Worm (Caenorhabditis elegans): ENCODE data around the gene ptp-1.

ptp-1 gene

DNA sequence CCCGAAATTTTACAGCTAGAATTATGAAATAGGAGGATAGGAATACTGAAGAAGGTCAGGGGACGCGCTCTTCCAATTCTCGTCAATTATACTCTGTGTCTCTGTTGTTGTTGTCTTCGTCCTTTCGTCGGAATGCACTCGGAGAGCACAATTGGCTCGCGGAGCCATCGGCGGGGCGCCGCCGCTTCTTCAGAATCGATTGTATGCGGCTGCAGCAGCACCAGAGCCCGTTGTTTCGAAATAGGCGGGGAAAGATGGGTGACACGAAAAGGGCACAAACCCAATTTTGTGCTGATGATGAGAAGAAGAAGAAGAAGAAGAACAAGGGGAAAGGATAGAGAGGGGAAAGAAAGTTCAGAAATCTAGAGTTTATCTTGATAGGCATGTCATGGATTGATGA, 48.4 kb upstream of the ptp-1 start (continued):
- peak in 1 of 2 experiments; percentile 4 for TF ChIP-seq ztf-11 (tag; optimal IDR thresholded peaks at IDR 0.05)

DNA sequence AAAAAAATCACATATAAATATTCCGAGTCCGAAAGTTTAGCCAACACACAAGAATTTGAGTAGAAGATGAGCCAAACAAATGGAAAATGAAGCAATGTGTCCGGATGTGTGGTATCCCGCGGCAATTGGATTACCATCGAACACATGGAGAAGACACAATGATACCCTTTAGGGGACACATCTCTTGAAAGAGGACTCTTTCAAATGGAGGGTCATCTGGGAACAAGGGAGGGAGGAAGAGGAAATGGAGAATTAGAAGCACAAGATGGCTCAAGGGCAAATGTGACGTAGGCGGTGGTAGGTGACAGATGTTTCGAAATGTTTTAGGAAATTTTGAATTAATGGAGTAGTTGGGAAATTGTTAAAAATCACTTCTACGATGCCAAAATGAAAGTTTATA, 47.5 kb upstream of the ptp-1 start:
- TF ChIP-seq nhr-85 (tag) = no peak
- peak in 1 of 2 experiments; percentile 2 for TF ChIP-seq ztf-11 (tag; optimal IDR thresholded peaks at IDR 0.05)
- TF ChIP-seq ama-1 (optimal IDR thresholded peaks at IDR 0.05) = no peak
- TF ChIP-seq ztf-4 (tag; optimal IDR thresholded peaks at IDR 0.05) = no peak
- no peak for TF ChIP-seq sptf-1 (tag; optimal IDR thresholded peaks at IDR 0.05)
- no peak for TF ChIP-seq nhr-76 (tag; optimal IDR thresholded peaks at IDR 0.05)
- no peak for TF ChIP-seq nhr-11 (tag; optimal IDR thresholded peaks at IDR 0.05)
- TF ChIP-seq lin-35 (GFP tag; optimal IDR thresholded peaks at IDR 0.05) = no peak
- peak; percentile 12 for TF ChIP-seq zag-1 (tag; optimal IDR thresholded peaks at IDR 0.05)
- peak; percentile 61 for TF ChIP-seq lin-14 (GFP tag; optimal IDR thresholded peaks at IDR 0.05)
- no peak for TF ChIP-seq nhr-90 (tag; optimal IDR thresholded peaks at IDR 0.05; ENCODE audit: poor library complexity)
- no peak for TF ChIP-seq lin-15B (tag; optimal IDR thresholded peaks at IDR 0.05)
- no peak for TF ChIP-seq sox-4 (tag; optimal IDR thresholded peaks at IDR 0.05)
- TF ChIP-seq egl-27 (tag; optimal IDR thresholded peaks at IDR 0.05) = no peak
- TF ChIP-seq efl-3 (GFP tag; optimal IDR thresholded peaks at IDR 0.05) = no peak
- no peak for TF ChIP-seq fkh-8 (tag; optimal IDR thresholded peaks at IDR 0.05)

DNA sequence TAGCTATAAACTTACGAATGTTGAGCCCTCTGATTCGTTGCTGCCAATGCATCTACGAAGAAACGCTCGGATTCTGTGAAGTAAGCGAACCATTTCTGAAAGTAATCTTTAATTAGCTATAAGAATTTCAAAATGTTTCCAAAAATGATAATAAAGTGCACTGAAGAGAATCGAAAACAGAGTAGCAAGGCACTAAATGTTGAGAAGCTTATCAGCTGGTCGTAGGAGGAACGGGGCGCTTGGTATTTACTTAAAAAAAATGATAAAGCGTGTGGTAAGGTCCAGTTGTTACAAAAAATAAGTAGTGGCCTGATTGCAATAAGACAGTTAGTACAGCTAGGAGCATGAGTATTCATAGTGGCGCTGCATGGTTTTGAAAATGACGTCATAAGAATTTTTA, 44.2 kb upstream of the ptp-1 start, which contains the start of gene C54C6.7:
TSS of gene C54C6.7 (minus strand) at position 101 of the 400 bp plus-strand sequence.
- no peak for TF ChIP-seq Y116A8C.19 (tag; optimal IDR thresholded peaks at IDR 0.05; ENCODE audit: borderline replicate concordance)
- TF ChIP-seq unc-86 (tag; optimal IDR thresholded peaks at IDR 0.05) = no peak
- TF ChIP-seq efl-1 (optimal IDR thresholded peaks at IDR 0.05) = no peak
- TF ChIP-seq efl-1 (GFP tag; optimal IDR thresholded peaks at IDR 0.05 in 1 of 2) = no peak
- no peak for TF ChIP-seq swsn-7 (tag; optimal IDR thresholded peaks at IDR 0.05)

DNA sequence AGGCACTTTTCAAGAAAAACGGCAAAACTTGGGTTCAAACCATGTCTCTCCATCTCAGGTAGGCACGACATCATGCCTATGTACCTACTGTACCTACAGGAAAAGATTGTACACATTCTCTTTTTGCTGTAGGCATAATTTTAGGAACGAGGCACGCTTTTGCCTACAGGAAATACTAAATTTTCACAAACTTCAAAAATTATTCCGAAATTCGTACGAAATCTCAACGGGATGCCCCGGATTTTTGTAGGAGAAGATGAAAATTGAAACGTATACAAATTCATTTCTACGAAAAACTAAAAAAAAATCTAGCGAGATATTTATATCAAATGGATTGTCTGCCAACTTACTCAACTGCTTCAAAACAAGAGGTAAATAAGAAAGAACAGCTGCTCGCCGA, 42.5 kb upstream of the ptp-1 start, which contains the start of gene C54C6.11:
TSS of gene C54C6.11 (plus strand) at position 301 of the 400 bp plus-strand sequence.
- TF ChIP-seq unc-30 (tag; optimal IDR thresholded peaks at IDR 0.05) = no peak
- TF ChIP-seq nhr-28 (tag; optimal IDR thresholded peaks at IDR 0.05) = no peak
- no peak for TF ChIP-seq egl-13 (tag; optimal IDR thresholded peaks at IDR 0.05)
- TF ChIP-seq elt-3 (tag; optimal IDR thresholded peaks at IDR 0.05) = no peak
- TF ChIP-seq fkh-4 (tag; optimal IDR thresholded peaks at IDR 0.05; ENCODE audit: borderline replicate concordance) = no peak
- no peak for TF ChIP-seq ceh-88 (GFP tag; IDR thresholded peaks at IDR 0.05)
- no peak for TF ChIP-seq ztf-11 (tag; optimal IDR thresholded peaks at IDR 0.05)
- TF ChIP-seq unc-86 (tag; optimal IDR thresholded peaks at IDR 0.05) = no peak
- no peak for TF ChIP-seq fkh-8 (tag; optimal IDR thresholded peaks at IDR 0.05)
- TF ChIP-seq lin-15B (tag; optimal IDR thresholded peaks at IDR 0.05) = no peak
- no peak for TF ChIP-seq pax-3 (tag; optimal IDR thresholded peaks at IDR 0.05)
- no peak for TF ChIP-seq efl-1 (optimal IDR thresholded peaks at IDR 0.05)
- TF ChIP-seq efl-1 (GFP tag; optimal IDR thresholded peaks at IDR 0.05 in 1 of 2) = no peak
- no peak for TF ChIP-seq nhr-76 (tag; optimal IDR thresholded peaks at IDR 0.05)
- no peak for TF ChIP-seq dpl-1 (GFP tag; optimal IDR thresholded peaks at IDR 0.05)

DNA sequence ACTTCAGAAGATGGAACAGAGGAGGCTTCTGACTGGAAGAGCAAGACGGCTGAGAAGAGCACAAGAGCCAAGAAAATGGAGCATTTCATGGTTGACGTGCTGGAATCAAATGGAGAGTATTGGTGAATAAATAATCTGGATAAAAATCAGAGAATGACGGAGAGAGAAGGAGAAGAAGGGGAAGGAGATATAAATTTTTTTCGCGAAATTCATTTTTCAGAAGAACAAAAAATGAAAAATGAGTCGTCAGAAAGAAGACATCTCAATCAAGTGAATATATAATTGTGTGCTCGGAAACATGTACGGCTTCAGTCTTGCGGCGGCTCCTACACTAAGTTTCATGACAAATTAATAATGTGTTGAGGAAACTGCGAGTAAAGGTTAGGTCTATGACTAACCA, 40.8 kb upstream of the ptp-1 start, which contains the start of gene C54C6.5:
TSS of gene C54C6.5 (minus strand) at position 101 of the 400 bp plus-strand sequence.
- TF ChIP-seq efl-3 (GFP tag; optimal IDR thresholded peaks at IDR 0.05) = no peak
- no peak for TF ChIP-seq zag-1 (tag; optimal IDR thresholded peaks at IDR 0.05)
- TF ChIP-seq ets-5 (GFP tag; IDR thresholded peaks at IDR 0.05) = no peak
- no peak for TF ChIP-seq jun-1 (tag; optimal IDR thresholded peaks at IDR 0.05)
- no peak for TF ChIP-seq rnt-1 (tag; optimal IDR thresholded peaks at IDR 0.05)
- no peak for TF ChIP-seq ztf-11 (tag; optimal IDR thresholded peaks at IDR 0.05)
- TF ChIP-seq lin-35 (GFP tag; optimal IDR thresholded peaks at IDR 0.05) = no peak
- no peak for TF ChIP-seq ceh-8 (GFP tag; optimal IDR thresholded peaks at IDR 0.05)
- no peak for TF ChIP-seq aly-2 (tag; optimal IDR thresholded peaks at IDR 0.05)
- no peak for TF ChIP-seq blmp-1 (tag; optimal IDR thresholded peaks at IDR 0.05)
- TF ChIP-seq nhr-47 (tag; optimal IDR thresholded peaks at IDR 0.05) = no peak

Data from whole organism, L1 larva.